Fruit fly (Drosophila melanogaster) whole organism, embryonic: ENCODE measurements around the gene IleRS-m.

Source experiments
- BEAF-32 ChIP-seq: fragments of 200-800 bp; sonication (Bioruptor generic); optimal IDR thresholded peaks from 3 replicates; lab custom pipeline; 2017; ENCODE audit warnings: missing biosample characterization, missing genetic modification characterization, mild to moderate bottlenecking, moderate library complexity, missing genetic modification reagents
- Bgb ChIP-seq: fragments of 200-800 bp; sonication (Bioruptor generic); IDR thresholded peaks from 2 replicates; pipeline ENCODE4 v1.3.6; 2022; ENCODE audit warnings: missing biosample characterization, missing genetic modification characterization; ENCODE audit not compliant: partially characterized antibody
- CG10462 ChIP-seq: fragments of 200-800 bp; sonication (Bioruptor generic); optimal IDR thresholded peaks from 2 replicates; lab custom pipeline; 2016; ENCODE audit warnings: missing biosample characterization, missing genetic modification characterization
- CG10543 ChIP-seq: fragments of 200-800 bp; sonication (Bioruptor generic); optimal IDR thresholded peaks from 3 replicates; lab custom pipeline; 2017; ENCODE audit warnings: missing biosample characterization, mild to moderate bottlenecking, missing genetic modification characterization, moderate library complexity
- CG11247 ChIP-seq: fragments of 200-800 bp; sonication (Bioruptor generic); IDR thresholded peaks from 2 replicates; pipeline ENCODE4 v1.3.6; 2022; ENCODE audit warnings: missing biosample characterization, missing genetic modification characterization
- CG11456 ChIP-seq: fragments of 200-800 bp; sonication (Bioruptor generic); IDR thresholded peaks from 3 replicates; pipeline ENCODE4 v1.3.6; 2022; ENCODE audit warnings: missing biosample characterization, missing genetic modification characterization
- CG13624 ChIP-seq: fragments of 200-800 bp; sonication (Bioruptor generic); optimal IDR thresholded peaks from 2 replicates; lab custom pipeline; 2016; ENCODE audit warnings: missing biosample characterization, missing genetic modification characterization
- CG13775 ChIP-seq: fragments of 200-800 bp; sonication (Bioruptor generic); optimal IDR thresholded peaks from 3 replicates; lab custom pipeline; 2017; ENCODE audit warnings: missing biosample characterization, mild to moderate bottlenecking, missing genetic modification characterization
- CG14014 ChIP-seq: fragments of 200-800 bp; sonication (Bioruptor generic); IDR thresholded peaks from 2 replicates; pipeline ENCODE4 v1.3.6; 2022; ENCODE audit warnings: missing biosample characterization, missing genetic modification characterization
- CG16813 ChIP-seq: fragments of 200-800 bp; sonication (Bioruptor generic); IDR thresholded peaks from 3 replicates; pipeline ENCODE4 v1.3.6; 2022; ENCODE audit warnings: missing biosample characterization, missing genetic modification characterization; ENCODE audit not compliant: partially characterized antibody
- CG17359 ChIP-seq: fragments of 200-800 bp; sonication (Bioruptor generic); optimal IDR thresholded peaks from 3 replicates; lab custom pipeline; 2018; ENCODE audit warnings: missing biosample characterization, mild to moderate bottlenecking, missing genetic modification characterization, moderate library complexity
- CG17912 ChIP-seq: fragments of 200-800 bp; sonication (Bioruptor generic); optimal IDR thresholded peaks from 2 replicates; lab custom pipeline; 2018; ENCODE audit warnings: missing biosample characterization, mild to moderate bottlenecking, missing genetic modification characterization
- CG2199 ChIP-seq: fragments of 200-800 bp; sonication (Bioruptor generic); IDR thresholded peaks from 3 replicates; pipeline ENCODE4 v1.3.6; 2022; ENCODE audit warnings: missing biosample characterization, missing genetic modification characterization
- CG32772 ChIP-seq: fragments of 200-800 bp; sonication (Bioruptor generic); IDR thresholded peaks from 2 replicates; pipeline ENCODE4 v1.3.6; 2022; ENCODE audit warnings: missing biosample characterization, missing genetic modification characterization
- CG34224 ChIP-seq: fragments of 200-800 bp; sonication (Bioruptor generic); IDR thresholded peaks from 3 replicates; pipeline ENCODE4 v1.3.6; 2022; ENCODE audit warnings: missing biosample characterization, missing genetic modification characterization; ENCODE audit not compliant: partially characterized antibody
- CG4360 ChIP-seq: fragments of 200-800 bp; sonication (Bioruptor generic); IDR thresholded peaks from 2 replicates; pipeline ENCODE4 v1.3.6; 2022; ENCODE audit warnings: missing biosample characterization, missing genetic modification characterization
- CG6689 ChIP-seq: fragments of 200-800 bp; sonication (Bioruptor generic); IDR thresholded peaks from 2 replicates; pipeline ENCODE4 v1.3.6; 2022; ENCODE audit warnings: missing biosample characterization, missing genetic modification characterization
- CG8924 ChIP-seq: fragments of 200-800 bp; optimal IDR thresholded peaks from 3 replicates; lab custom pipeline; 2019; ENCODE audit warnings: missing biosample characterization, mild to moderate bottlenecking, missing genetic modification characterization, moderate library complexity
- CG9727 ChIP-seq: fragments of 200-800 bp; sonication (Bioruptor generic); optimal IDR thresholded peaks from 3 replicates; lab custom pipeline; 2017; ENCODE audit warnings: missing biosample characterization, mild to moderate bottlenecking, missing genetic modification characterization
- CoRest ChIP-seq: fragments of 200-800 bp; sonication (Bioruptor generic); optimal IDR thresholded peaks from 3 replicates; lab custom pipeline; 2018; ENCODE audit warnings: missing biosample characterization, mild to moderate bottlenecking, missing genetic modification characterization, moderate library complexity
- Ets97D ChIP-seq: fragments of 200-800 bp; sonication (Bioruptor generic); optimal IDR thresholded peaks from 3 replicates; lab custom pipeline; 2016; ENCODE audit warnings: missing biosample characterization, missing genetic modification characterization
- Fer2 ChIP-seq: fragments of 200-800 bp; sonication (Bioruptor generic); optimal IDR thresholded peaks from 2 replicates; lab custom pipeline; 2018; ENCODE audit warnings: missing biosample characterization, mild to moderate bottlenecking, missing genetic modification characterization, moderate library complexity
- HLH54F ChIP-seq: fragments of 200-800 bp; sonication (Bioruptor generic); optimal IDR thresholded peaks from 3 replicates; lab custom pipeline; 2016; ENCODE audit warnings: missing biosample characterization, missing genetic modification characterization
- HmgZ ChIP-seq: fragments of 200-800 bp; sonication (Bioruptor generic); optimal IDR thresholded peaks from 2 replicates; lab custom pipeline; 2018; ENCODE audit warnings: missing biosample characterization, mild to moderate bottlenecking, missing genetic modification characterization
- Jarid2 ChIP-seq: fragments of 200-800 bp; sonication (Bioruptor generic); optimal IDR thresholded peaks from 3 replicates; lab custom pipeline; 2017; ENCODE audit warnings: mild to moderate bottlenecking, missing biosample characterization, missing genetic modification reagents, missing genetic modification characterization
- MTF-1 ChIP-seq: fragments of 200-800 bp; sonication (Bioruptor generic); optimal IDR thresholded peaks from 2 replicates; lab custom pipeline; 2018; ENCODE audit warnings: missing biosample characterization, mild to moderate bottlenecking, missing genetic modification characterization, borderline replicate concordance
- NfI ChIP-seq: fragments of 200-800 bp; sonication (Bioruptor generic); optimal IDR thresholded peaks from 3 replicates; lab custom pipeline; 2018; ENCODE audit warnings: missing biosample characterization, mild to moderate bottlenecking, missing genetic modification characterization, moderate library complexity
- PHDP ChIP-seq: fragments of 200-800 bp; sonication (Bioruptor generic); optimal IDR thresholded peaks from 3 replicates; lab custom pipeline; 2018; ENCODE audit warnings: missing biosample characterization, mild to moderate bottlenecking, missing genetic modification characterization, moderate library complexity
- Scr ChIP-seq: fragments of 200-800 bp; sonication (Bioruptor generic); IDR thresholded peaks from 2 replicates; pipeline ENCODE4 v1.3.6; 2022; ENCODE audit warnings: missing biosample characterization, missing genetic modification characterization; ENCODE audit not compliant: partially characterized antibody
- YL-1 ChIP-seq: fragments of 200-800 bp; sonication (Bioruptor generic); optimal IDR thresholded peaks from 3 replicates; lab custom pipeline; 2017; ENCODE audit warnings: missing biosample characterization, mild to moderate bottlenecking, missing genetic modification characterization
- aop ChIP-seq: fragments of 200-800 bp; sonication (Bioruptor generic); IDR thresholded peaks from 2 replicates; pipeline ENCODE4 v1.3.6; 2022; ENCODE audit warnings: missing biosample characterization, missing genetic modification characterization
- ase ChIP-seq: fragments of 200-800 bp; sonication (Bioruptor generic); IDR thresholded peaks from 3 replicates; pipeline ENCODE4 v1.3.6; 2022; ENCODE audit warnings: missing biosample characterization, missing genetic modification characterization
- chif ChIP-seq, 2 experiments: fragments of 200-800 bp; sonication (Bioruptor generic); optimal IDR thresholded peaks; 3 replicates each; lab custom pipeline; 2016; ENCODE audit warnings: missing biosample characterization in 2 of 2, missing genetic modification characterization in 2 of 2
- chm ChIP-seq: fragments of 200-800 bp; sonication (Bioruptor generic); IDR thresholded peaks from 2 replicates; pipeline ENCODE4 v1.3.6; 2022; ENCODE audit warnings: missing biosample characterization, missing genetic modification characterization
- da ChIP-seq: fragments of 200-800 bp; sonication (Bioruptor generic); optimal IDR thresholded peaks from 2 replicates; lab custom pipeline; 2016; ENCODE audit warnings: missing biosample characterization, missing genetic modification characterization
- hkb ChIP-seq, 2 experiments: fragments of 200-800 bp in 1 of 2; fragments of >200 bp in 1 of 2; sonication (Bioruptor generic) in 1 of 2; IDR thresholded peaks in 1 of 2; optimal IDR thresholded peaks in 1 of 2; 2 replicates each; pipeline versions ENCODE4 v1.3.6 to Lab custom; 2017 to 2022; ENCODE audit warnings: missing biosample characterization in 1 of 2, missing genetic modification characterization in 1 of 2
- knrl ChIP-seq: fragments of 200-800 bp; sonication (Bioruptor generic); IDR thresholded peaks from 3 replicates; pipeline ENCODE4 v1.3.6; 2022; ENCODE audit warnings: missing biosample characterization, missing genetic modification characterization; ENCODE audit not compliant: partially characterized antibody
- lmd ChIP-seq: fragments of 200-800 bp; sonication (Bioruptor generic); IDR thresholded peaks from 2 replicates; pipeline ENCODE4 v1.3.6; 2022; ENCODE audit warnings: missing biosample characterization, missing genetic modification characterization
- phol ChIP-seq: fragments of 200-800 bp; sonication (Bioruptor generic); optimal IDR thresholded peaks from 3 replicates; lab custom pipeline; 2018; ENCODE audit warnings: missing biosample characterization, mild to moderate bottlenecking, missing genetic modification characterization, moderate library complexity
- ro ChIP-seq: fragments of 200-800 bp; sonication (Bioruptor generic); IDR thresholded peaks from 2 replicates; pipeline ENCODE4 v1.3.6; 2022; ENCODE audit warnings: missing biosample characterization, missing genetic modification characterization
- sens-2 ChIP-seq: fragments of 200-800 bp; sonication (Bioruptor generic); IDR thresholded peaks from 2 replicates; pipeline ENCODE4 v1.3.6; 2022; ENCODE audit warnings: missing biosample characterization, missing genetic modification characterization
- sima ChIP-seq: fragments of 200-800 bp; sonication (Bioruptor generic); optimal IDR thresholded peaks from 2 replicates; lab custom pipeline; 2016; ENCODE audit warnings: missing biosample characterization, missing genetic modification characterization
- sna ChIP-seq: fragments of 200-800 bp; sonication (Bioruptor generic); IDR thresholded peaks from 2 replicates; pipeline ENCODE4 v1.3.6; 2022; ENCODE audit warnings: missing biosample characterization, missing genetic modification characterization; ENCODE audit not compliant: partially characterized antibody
- sob ChIP-seq: fragments of 200-800 bp; sonication (Bioruptor generic); IDR thresholded peaks from 2 replicates; pipeline ENCODE4 v1.3.6; 2022; ENCODE audit warnings: missing biosample characterization, missing genetic modification characterization
- tin ChIP-seq: fragments of 200-800 bp; sonication (Bioruptor generic); optimal IDR thresholded peaks from 3 replicates; lab custom pipeline; 2016; ENCODE audit warnings: missing biosample characterization, missing genetic modification characterization
- vnd ChIP-seq: fragments of 200-800 bp; sonication (Bioruptor generic); IDR thresholded peaks from 3 replicates; pipeline ENCODE4 v1.3.6; 2022; ENCODE audit warnings: missing biosample characterization, missing genetic modification characterization; ENCODE audit not compliant: partially characterized antibody
- vvl ChIP-seq: fragments of 200-800 bp; sonication (Bioruptor generic); IDR thresholded peaks from 2 replicates; pipeline ENCODE4 v1.3.6; 2022; ENCODE audit warnings: missing biosample characterization, missing genetic modification characterization

Gene IleRS-m

DNA sequence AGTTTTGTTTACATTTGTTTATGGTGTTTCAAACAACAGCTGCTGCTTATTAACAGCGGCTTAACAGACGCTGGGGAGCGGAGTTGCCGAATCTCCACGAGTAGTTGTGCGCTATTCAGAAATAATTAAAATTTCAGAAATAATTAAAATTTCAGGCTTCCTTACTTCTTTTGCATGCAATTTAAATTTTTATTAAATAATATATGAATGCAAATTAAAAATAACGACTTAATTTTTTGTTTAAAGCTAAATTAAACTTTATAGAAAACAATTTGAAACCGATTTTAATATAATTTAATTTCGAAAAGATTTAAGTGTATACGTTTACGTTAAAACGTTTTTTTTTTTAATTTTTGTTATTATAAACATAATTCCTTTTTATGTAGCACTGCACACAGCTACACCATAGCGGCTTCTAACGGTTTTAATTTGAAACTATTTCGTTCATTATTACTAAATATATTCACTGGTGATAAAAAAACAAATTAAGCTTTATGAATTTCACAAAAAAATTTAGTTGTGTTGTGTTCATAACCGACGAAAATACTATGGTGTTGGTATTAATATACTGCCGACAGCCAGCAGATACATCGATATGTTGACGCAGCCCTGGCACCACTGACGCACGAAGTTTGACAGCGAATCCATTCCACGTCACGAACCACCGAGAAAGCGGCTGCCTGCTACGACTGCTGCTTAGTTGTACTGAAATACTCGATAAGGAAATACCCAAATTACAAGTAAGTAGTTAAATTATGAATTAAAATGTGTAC, 29.1 kb downstream of the IleRS-m start, which contains the start of gene SsRbeta (continued):
- TF ChIP-seq CG10543 (peak; percentile 54), Bgb (peak; percentile 84), CG11247 (peak; percentile 56), CG13775 (GFP tag; lab: Kevin White, UChicago) (peak; percentile 67), phol (tag; lab: Kevin White, UChicago) (peak; percentile 35), Scr (GFP tag; lab: Robert Waterston, UW) (peak; percentile 72), Fer2 (tag; lab: Kevin White, UChicago) (peak; percentile 26), CG32772 (GFP tag; lab: Robert Waterston, UW) (peak; percentile 48; the same call in 1 of the 2 replicates), CG4360 (GFP tag; lab: Robert Waterston, UW) (no peak), sob (GFP tag; lab: Robert Waterston, UW) (peak; percentile 44), CG6689 (peak; percentile 43), chm (peak; percentile 68), aop (GFP tag; lab: Robert Waterston, UW) (0 out of 2 replicates have a peak, but pooled peaks have one; percentile 4), YL-1 (GFP tag; lab: Kevin White, UChicago) (peak; percentile 90), knrl (peak; percentile 76), ro (GFP tag; lab: Robert Waterston, UW) (no peak), da (no peak), Jarid2 (GFP tag; lab: Kevin White, UChicago) (peak; percentile 37), tin (GFP tag; lab: Kevin White, UChicago) (peak; percentile 26), HLH54F (GFP tag; lab: Kevin White, UChicago) (no peak), CoRest (tag; lab: Kevin White, UChicago) (peak; percentile 46), CG13624 (peak; percentile 43), Ets97D (GFP tag; lab: Kevin White, UChicago) (peak; percentile 88), CG17359 (tag; lab: Kevin White, UChicago) (no peak), chif (GFP tag; optimal IDR thresholded peaks at IDR 0.05; lab: Kevin White, UChicago) (no peak), CG16813 (GFP tag; lab: Robert Waterston, UW) (peak; percentile 69), hkb (optimal IDR thresholded peaks at IDR 0.05; lab: Kevin White, UChicago) (no peak), hkb (GFP tag; IDR thresholded peaks at IDR 0.05; lab: Robert Waterston, UW) (peak; percentile 30), CG14014 (GFP tag; lab: Robert Waterston, UW) (peak; percentile 71), vvl (GFP tag; lab: Robert Waterston, UW) (peak; percentile 32), HmgZ (tag; lab: Kevin White, UChicago) (peak; percentile 26), CG17912 (GFP tag; lab: Kevin White, UChicago) (peak; percentile 55), ase (GFP tag; lab: Robert Waterston, UW) (peak; percentile 74; the same call in 2 of the 3 replicates), sna (GFP tag; lab: Robert Waterston, UW) (peak; percentile 51), CG9727 (GFP tag; lab: Kevin White, UChicago) (peak; percentile 43), lmd (GFP tag; lab: Robert Waterston, UW) (peak; percentile 4; the same call in 1 of the 2 replicates), CG34224 (GFP tag; lab: Robert Waterston, UW) (peak; percentile 59), CG10462 (no peak), MTF-1 (GFP tag; lab: Kevin White, UChicago) (no peak), CG8924 (tag; lab: Kevin White, UChicago) (peak; percentile 5), NfI (peak; percentile 9), CG2199 (0 out of 3 replicates have a peak, but pooled peaks have one; percentile 17), vnd (GFP tag; lab: Robert Waterston, UW) (0 out of 3 replicates have a peak, but pooled peaks have one; percentile 39), BEAF-32 (GFP tag; lab: Kevin White, UChicago) (peak; percentile 86), sens-2 (GFP tag; lab: Robert Waterston, UW) (peak; percentile 42; the same call in 1 of the 2 replicates), PHDP (tag; lab: Kevin White, UChicago) (peak; percentile 7), CG11456 (GFP tag; lab: Robert Waterston, UW) (peak; percentile 64), sima (no peak)
